Fruit fly (Drosophila melanogaster) whole organism, embryonic: Measurements from ENCODE around the gene Neu2.

Source experiments
- CG10267 ChIP-seq: fragments of 200-800 bp; sonication (Bioruptor generic); optimal IDR thresholded peaks from 2 replicates; lab custom pipeline; 2018; ENCODE audit warnings: missing biosample characterization, mild to moderate bottlenecking, missing genetic modification characterization, moderate library complexity
- CG12659 ChIP-seq: fragments of 200-800 bp; sonication (Bioruptor generic); optimal IDR thresholded peaks from 3 replicates; lab custom pipeline; 2017; ENCODE audit warnings: mild to moderate bottlenecking, missing biosample characterization, missing genetic modification reagents, missing genetic modification characterization
- CG14014 ChIP-seq: fragments of 200-800 bp; sonication (Bioruptor generic); IDR thresholded peaks from 2 replicates; pipeline ENCODE4 v1.3.6; 2022; ENCODE audit warnings: missing biosample characterization, missing genetic modification characterization
- CG14050 ChIP-seq: fragments of 200-800 bp; sonication (Bioruptor generic); IDR thresholded peaks from 3 replicates; pipeline ENCODE4 v1.3.6; 2022; ENCODE audit warnings: missing biosample characterization, missing genetic modification characterization
- CG15601 ChIP-seq: fragments of 200-800 bp; sonication (Bioruptor generic); optimal IDR thresholded peaks from 3 replicates; lab custom pipeline; 2019; ENCODE audit warnings: missing biosample characterization, mild to moderate bottlenecking, missing genetic modification characterization, moderate library complexity
- CG1603 ChIP-seq: fragments of 200-800 bp; sonication (Bioruptor generic); optimal IDR thresholded peaks from 2 replicates; lab custom pipeline; 2019; ENCODE audit warnings: missing biosample characterization, mild to moderate bottlenecking, missing genetic modification characterization, moderate library complexity
- CG16779 ChIP-seq: fragments of 200-800 bp; sonication (Bioruptor generic); IDR thresholded peaks from 2 replicates; pipeline ENCODE4 v1.3.6; 2022; ENCODE audit warnings: missing biosample characterization, missing genetic modification characterization
- CG17359 ChIP-seq: fragments of 200-800 bp; sonication (Bioruptor generic); optimal IDR thresholded peaks from 3 replicates; lab custom pipeline; 2018; ENCODE audit warnings: missing biosample characterization, mild to moderate bottlenecking, missing genetic modification characterization, moderate library complexity
- CG17612 ChIP-seq: fragments of 200-800 bp; sonication (Bioruptor generic); IDR thresholded peaks from 2 replicates; pipeline ENCODE4 v1.3.6; 2022; ENCODE audit warnings: missing biosample characterization, missing genetic modification characterization
- CG17829 ChIP-seq: fragments of 200-800 bp; optimal IDR thresholded peaks from 2 replicates; lab custom pipeline; 2019; ENCODE audit warnings: missing biosample characterization, mild to moderate bottlenecking, missing genetic modification characterization, moderate library complexity
- CG18476 ChIP-seq: fragments of 200-800 bp; sonication (Bioruptor generic); optimal IDR thresholded peaks from 2 replicates; lab custom pipeline; 2016; ENCODE audit warnings: missing biosample characterization, mild to moderate bottlenecking, missing genetic modification characterization
- CG18599 ChIP-seq: fragments of 200-800 bp; sonication (Bioruptor generic); optimal IDR thresholded peaks from 3 replicates; lab custom pipeline; 2017; ENCODE audit warnings: missing biosample characterization, missing genetic modification characterization, mild to moderate bottlenecking, moderate library complexity, missing genetic modification reagents
- CG2875 ChIP-seq: fragments of 200-800 bp; sonication (Bioruptor generic); optimal IDR thresholded peaks from 2 replicates; lab custom pipeline; 2017; ENCODE audit warnings: missing biosample characterization, mild to moderate bottlenecking, missing genetic modification characterization, missing genetic modification reagents
- CG2889 ChIP-seq: fragments of 200-800 bp; sonication (Bioruptor generic); IDR thresholded peaks from 3 replicates; pipeline ENCODE4 v1.3.6; 2022; ENCODE audit warnings: missing biosample characterization, missing genetic modification characterization
- CG30403 ChIP-seq: fragments of 200-800 bp; sonication (Bioruptor generic); optimal IDR thresholded peaks from 3 replicates; lab custom pipeline; 2016; ENCODE audit warnings: missing biosample characterization, missing genetic modification characterization
- CG31441 ChIP-seq: fragments of 200-800 bp; sonication (Bioruptor generic); IDR thresholded peaks from 2 replicates; pipeline ENCODE4 v1.3.6; 2022; ENCODE audit warnings: missing biosample characterization, missing genetic modification characterization
- CG32767 ChIP-seq: fragments of 200-800 bp; sonication (Bioruptor generic); IDR thresholded peaks from 2 replicates; pipeline ENCODE4 v1.3.6; 2022; ENCODE audit warnings: missing biosample characterization, missing genetic modification characterization
- CG4282 ChIP-seq: fragments of 200-800 bp; sonication (Bioruptor generic); optimal IDR thresholded peaks from 2 replicates; lab custom pipeline; 2016; ENCODE audit warnings: missing biosample characterization, missing genetic modification characterization
- CG43689 ChIP-seq: fragments of 200-800 bp; sonication (Bioruptor generic); IDR thresholded peaks from 2 replicates; pipeline ENCODE4 v1.3.6; 2022; ENCODE audit warnings: missing biosample characterization, missing genetic modification characterization
- CG4730 ChIP-seq: fragments of 200-800 bp; sonication (Bioruptor generic); IDR thresholded peaks from 2 replicates; pipeline ENCODE4 v1.3.6; 2022; ENCODE audit warnings: missing biosample characterization, missing genetic modification characterization
- CG6813 ChIP-seq: fragments of 200-800 bp; sonication (Bioruptor generic); optimal IDR thresholded peaks from 2 replicates; lab custom pipeline; 2017; ENCODE audit warnings: missing biosample characterization, missing genetic modification characterization, mild to moderate bottlenecking, moderate library complexity, missing genetic modification reagents
- E2f1 ChIP-seq: fragments of 200-800 bp; sonication (Bioruptor generic); IDR thresholded peaks from 2 replicates; pipeline ENCODE4 v1.3.6; 2022; ENCODE audit warnings: missing biosample characterization, missing genetic modification characterization
- HmgZ ChIP-seq: fragments of 200-800 bp; sonication (Bioruptor generic); optimal IDR thresholded peaks from 2 replicates; lab custom pipeline; 2018; ENCODE audit warnings: missing biosample characterization, mild to moderate bottlenecking, missing genetic modification characterization
- Hr51 ChIP-seq, 2 experiments: fragments of 200-800 bp; sonication (Bioruptor generic); optimal IDR thresholded peaks; 2 replicates in 1 of 2; 3 replicates in 1 of 2; lab custom pipeline; 2016 to 2018; ENCODE audit warnings: missing biosample characterization in 2 of 2, missing genetic modification characterization in 2 of 2, mild to moderate bottlenecking in 1 of 2, moderate library complexity in 1 of 2
- MTF-1 ChIP-seq: fragments of 200-800 bp; sonication (Bioruptor generic); optimal IDR thresholded peaks from 2 replicates; lab custom pipeline; 2018; ENCODE audit warnings: missing biosample characterization, mild to moderate bottlenecking, missing genetic modification characterization, borderline replicate concordance
- Mrtf ChIP-seq: fragments of 200-800 bp; sonication (Bioruptor generic); IDR thresholded peaks from 3 replicates; pipeline ENCODE4 v1.3.6; 2022; ENCODE audit warnings: missing biosample characterization, missing genetic modification characterization
- Neu2 ChIP-seq: fragments of 200-800 bp; sonication (Bioruptor generic); optimal IDR thresholded peaks from 3 replicates; lab custom pipeline; 2016; ENCODE audit warnings: missing biosample characterization, missing genetic modification characterization, borderline replicate concordance
- Rfx ChIP-seq: fragments of 200-800 bp; sonication (Bioruptor generic); IDR thresholded peaks from 2 replicates; pipeline ENCODE4 v1.3.6; 2022; ENCODE audit warnings: missing biosample characterization, missing genetic modification characterization
- Spps ChIP-seq: fragments of 200-800 bp; sonication (Bioruptor generic); optimal IDR thresholded peaks from 2 replicates; lab custom pipeline; 2018; ENCODE audit warnings: missing biosample characterization, mild to moderate bottlenecking, missing genetic modification characterization
- Sry-δ ChIP-seq: fragments of 200-800 bp; sonication (Bioruptor generic); optimal IDR thresholded peaks from 2 replicates; lab custom pipeline; 2016; ENCODE audit warnings: missing biosample characterization, missing genetic modification characterization
- Usf ChIP-seq: fragments of 200-800 bp; sonication (Bioruptor generic); optimal IDR thresholded peaks from 2 replicates; lab custom pipeline; 2017; ENCODE audit warnings: missing genotype, missing biosample characterization, missing genetic modification characterization
- Vsx1 ChIP-seq: fragments of 200-800 bp; sonication (Bioruptor generic); optimal IDR thresholded peaks from 2 replicates; lab custom pipeline; 2017; ENCODE audit warnings: missing biosample characterization, mild to moderate bottlenecking, missing genetic modification characterization, missing genetic modification reagents
- Xbp1 ChIP-seq: fragments of 200-800 bp; sonication (Bioruptor generic); optimal IDR thresholded peaks from 3 replicates; lab custom pipeline; 2016; ENCODE audit warnings: missing biosample characterization, mild to moderate bottlenecking, missing genetic modification characterization
- ac ChIP-seq: fragments of 200-800 bp; sonication (Bioruptor generic); optimal IDR thresholded peaks from 3 replicates; lab custom pipeline; 2017; ENCODE audit warnings: missing biosample characterization, mild to moderate bottlenecking, missing genetic modification characterization
- chn ChIP-seq: fragments of 200-800 bp; sonication (Bioruptor generic); optimal IDR thresholded peaks from 2 replicates; lab custom pipeline; 2016; ENCODE audit warnings: missing biosample characterization, missing genetic modification characterization
- croc ChIP-seq: fragments of 200-800 bp; sonication (Bioruptor generic); conservative IDR thresholded peaks from 3 replicates; pipeline ENCODE4 v1.3.6; 2022; ENCODE audit warnings: missing biosample characterization, missing genetic modification characterization
- dati ChIP-seq: fragments of 200-800 bp; sonication (Bioruptor generic); IDR thresholded peaks from 2 replicates; pipeline ENCODE4 v1.3.6; 2022; ENCODE audit warnings: missing biosample characterization, missing genetic modification characterization
- esg ChIP-seq: fragments of 200-800 bp; sonication (Bioruptor generic); conservative IDR thresholded peaks from 2 replicates; pipeline ENCODE4 v1.3.6; 2022; ENCODE audit warnings: missing biosample characterization, missing genetic modification characterization
- fd102C ChIP-seq: fragments of 200-800 bp; sonication (Bioruptor generic); optimal IDR thresholded peaks from 2 replicates; lab custom pipeline; 2018; ENCODE audit warnings: missing biosample characterization, mild to moderate bottlenecking, missing genetic modification characterization, moderate library complexity
- gem ChIP-seq: fragments of 200-800 bp; sonication (Bioruptor generic); optimal IDR thresholded peaks from 2 replicates; lab custom pipeline; 2019; ENCODE audit warnings: missing biosample characterization, mild to moderate bottlenecking, missing genetic modification characterization, moderate library complexity
- gfzf ChIP-seq: fragments of 200-800 bp; sonication (Bioruptor generic); optimal IDR thresholded peaks from 2 replicates; lab custom pipeline; 2016; ENCODE audit warnings: missing biosample characterization, mild to moderate bottlenecking, missing genetic modification characterization, moderate library complexity
- hth ChIP-seq: fragments of >200 bp; optimal IDR thresholded peaks from 2 replicates; lab custom pipeline; 2017; ENCODE audit warnings: inconsistent platforms
- klu ChIP-seq: fragments of 200-800 bp; sonication (Bioruptor generic); IDR thresholded peaks from 2 replicates; pipeline ENCODE4 v1.3.6; 2022; ENCODE audit warnings: missing biosample characterization, missing genetic modification characterization
- nau ChIP-seq: fragments of 200-800 bp; sonication (Bioruptor generic); optimal IDR thresholded peaks from 3 replicates; lab custom pipeline; 2017; ENCODE audit warnings: missing biosample characterization, mild to moderate bottlenecking, missing genetic modification characterization, missing genetic modification reagents
- nom ChIP-seq: fragments of 200-800 bp; sonication (Bioruptor generic); optimal IDR thresholded peaks from 2 replicates; lab custom pipeline; 2017; ENCODE audit warnings: missing biosample characterization, missing genetic modification characterization, mild to moderate bottlenecking, moderate library complexity, missing genetic modification reagents
- sob ChIP-seq: fragments of 200-800 bp; sonication (Bioruptor generic); IDR thresholded peaks from 2 replicates; pipeline ENCODE4 v1.3.6; 2022; ENCODE audit warnings: missing biosample characterization, missing genetic modification characterization
- sug ChIP-seq: fragments of 200-800 bp; optimal IDR thresholded peaks from 2 replicates; lab custom pipeline; 2019; ENCODE audit warnings: missing biosample characterization, mild to moderate bottlenecking, missing genetic modification characterization, moderate library complexity
- trem ChIP-seq: fragments of 200-800 bp; optimal IDR thresholded peaks from 3 replicates; lab custom pipeline; 2019; ENCODE audit warnings: missing biosample characterization, mild to moderate bottlenecking, missing genetic modification characterization, moderate library complexity
- twi ChIP-seq: fragments of 200-800 bp; optimal IDR thresholded peaks from 2 replicates; lab custom pipeline; 2019; ENCODE audit warnings: missing biosample characterization, mild to moderate bottlenecking, missing genetic modification characterization, moderate library complexity
- z ChIP-seq: fragments of 200-800 bp; sonication (Bioruptor generic); IDR thresholded peaks from 3 replicates; pipeline ENCODE4 v1.3.6; 2022; ENCODE audit warnings: missing biosample characterization, missing genetic modification characterization
- zfh1 ChIP-seq: fragments of 200-800 bp; sonication (Bioruptor generic); IDR thresholded peaks from 3 replicates; pipeline ENCODE4 v1.3.6; 2022; ENCODE audit warnings: missing biosample characterization, missing genetic modification characterization

Gene Neu2

dm6 chr3L:21441216-21441813, 49.1 kb downstream of the Neu2 start, which contains the start of gene CG5664 (continued):
- TF ChIP-seq CG14014 (GFP tag; lab: Robert Waterston, UW) (no peak), sob (no peak), Neu2 (GFP tag; lab: Kevin White, UChicago) (no peak), CG12659 (GFP tag; lab: Kevin White, UChicago) (peak; percentile 28), klu (GFP tag; lab: Robert Waterston, UW) (no peak), CG6813 (GFP tag; lab: Kevin White, UChicago) (no peak), Xbp1 (GFP tag; lab: Kevin White, UChicago) (no peak), CG16779 (GFP tag; lab: Robert Waterston, UW) (no peak), Usf (no peak), Rfx (GFP tag; lab: Robert Waterston, UW) (no peak), z (GFP tag; lab: Robert Waterston, UW) (no peak), CG4730 (GFP tag; lab: Robert Waterston, UW) (no peak), CG15601 (tag; lab: Kevin White, UChicago) (no peak), esg (GFP tag; lab: Robert Waterston, UW) (no peak), croc (GFP tag; lab: Robert Waterston, UW) (no peak), CG4282 (GFP tag; lab: Kevin White, UChicago) (no peak), Vsx1 (GFP tag; lab: Kevin White, UChicago) (no peak), Mrtf (GFP tag; lab: Robert Waterston, UW) (no peak), nom (GFP tag; lab: Kevin White, UChicago) (no peak), Hr51 (GFP tag; optimal IDR thresholded peaks at IDR 0.05; lab: Kevin White, UChicago) (no peak), chn (GFP tag; lab: Kevin White, UChicago) (no peak), gem (tag; lab: Kevin White, UChicago) (no peak), HmgZ (tag; lab: Kevin White, UChicago) (no peak), Spps (tag; lab: Kevin White, UChicago) (no peak), CG43689 (GFP tag; lab: Robert Waterston, UW) (no peak), Sry-δ (GFP tag; lab: Kevin White, UChicago) (peak; percentile 81), nau (GFP tag; lab: Kevin White, UChicago) (no peak), CG1603 (tag; lab: Kevin White, UChicago) (no peak), gfzf (GFP tag; lab: Kevin White, UChicago) (peak; percentile 80), CG18599 (GFP tag; lab: Kevin White, UChicago) (no peak), ac (GFP tag; lab: Kevin White, UChicago) (no peak), CG17612 (GFP tag; lab: Robert Waterston, UW) (no peak), CG10267 (peak; percentile 45), CG17829 (tag; lab: Kevin White, UChicago) (no peak), trem (tag; lab: Kevin White, UChicago) (peak; percentile 72), CG2875 (no peak), CG2889 (GFP tag; lab: Robert Waterston, UW) (no peak), MTF-1 (no peak), fd102C (GFP tag; lab: Kevin White, UChicago) (no peak), dati (GFP tag; lab: Robert Waterston, UW) (no peak), CG14050 (GFP tag; lab: Robert Waterston, UW) (no peak), CG18476 (no peak), zfh1 (GFP tag; lab: Robert Waterston, UW) (no peak), CG17359 (tag; lab: Kevin White, UChicago) (no peak), CG32767 (GFP tag; lab: Robert Waterston, UW) (no peak), CG30403 (GFP tag; lab: Kevin White, UChicago) (no peak), hth (lab: Kevin White, UChicago) (no peak), CG31441 (GFP tag; lab: Robert Waterston, UW) (no peak), twi (no peak), E2f1 (GFP tag; lab: Robert Waterston, UW) (no peak), sug (tag; lab: Kevin White, UChicago) (no peak)
